Worm (Caenorhabditis elegans): ENCODE results near the gene gsp-1.
A peak's percentile ranks its signal among the peaks of the same experiment; 100 is the strongest.

gsp-1 gene

ce11 chrV:10708346-10708745 is 26.1 kb downstream of the gsp-1 start (continued):
- TF ChIP-seq nhr-20 (tag; optimal IDR thresholded peaks at IDR 0.05) (no peak), alr-1 (tag; optimal IDR thresholded peaks at IDR 0.05; ENCODE audit: borderline replicate concordance) (no peak), unc-30 (tag; optimal IDR thresholded peaks at IDR 0.05) (no peak), egl-27 (tag; optimal IDR thresholded peaks at IDR 0.05) (no peak), zip-4 (GFP tag; optimal IDR thresholded peaks at IDR 0.05) (no peak), snpc-4 (tag; optimal IDR thresholded peaks at IDR 0.05) (no peak)

DNA sequence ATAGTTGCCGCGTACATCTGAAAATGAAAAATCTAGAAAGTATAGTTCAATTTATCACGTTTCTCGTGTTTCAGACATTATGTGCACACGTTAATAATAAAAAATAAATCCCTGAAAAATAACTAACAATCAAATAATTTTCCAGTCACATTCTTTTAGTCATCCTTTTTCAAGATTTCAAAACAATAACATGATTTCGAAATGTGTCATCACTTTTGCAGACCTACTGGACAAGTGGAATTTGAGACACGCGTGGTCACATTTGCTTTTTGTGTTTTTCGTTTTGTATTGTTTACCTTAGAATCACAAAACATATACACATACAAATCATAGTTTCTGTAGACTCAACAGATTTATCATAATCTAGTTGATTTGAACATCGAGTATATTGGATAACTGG is 27.2 kb downstream of the gsp-1 start:
- TF ChIP-seq nhr-47 (tag; optimal IDR thresholded peaks at IDR 0.05) (no peak), fkh-10 (GFP tag; optimal IDR thresholded peaks at IDR 0.05) (no peak), nhr-85 (tag) (peak; percentile 45), tlp-1 (tag; optimal IDR thresholded peaks at IDR 0.05) (no peak), skn-1 (tag; optimal IDR thresholded peaks at IDR 0.05) (peak; percentile 99), ets-5 (GFP tag; IDR thresholded peaks at IDR 0.05) (no peak), efl-1 (optimal IDR thresholded peaks at IDR 0.05) (no peak), efl-1 (GFP tag; optimal IDR thresholded peaks at IDR 0.05 in 1 of 2) (peak in 1 of 2 experiments; percentile 4), nhr-237 (tag; optimal IDR thresholded peaks at IDR 0.05) (no peak), unc-62 (GFP tag; optimal IDR thresholded peaks at IDR 0.05) (no peak), hpl-2 (GFP tag; optimal IDR thresholded peaks at IDR 0.05) (no peak), F16B12.6 (tag; optimal IDR thresholded peaks at IDR 0.05) (no peak), lin-15B (tag; optimal IDR thresholded peaks at IDR 0.05) (no peak), ztf-11 (tag; optimal IDR thresholded peaks at IDR 0.05) (no peak), nhr-28 (tag; optimal IDR thresholded peaks at IDR 0.05) (peak; percentile 4), C04F5.9 (tag; optimal IDR thresholded peaks at IDR 0.05) (no peak), nhr-19 (GFP tag; conservative IDR thresholded peaks at IDR 0.05) (no peak), nhr-12 (tag; optimal IDR thresholded peaks at IDR 0.05) (no peak), pag-3 (tag; optimal IDR thresholded peaks at IDR 0.05; ENCODE audit: borderline replicate concordance, insufficient read depth) (no peak)

DNA sequence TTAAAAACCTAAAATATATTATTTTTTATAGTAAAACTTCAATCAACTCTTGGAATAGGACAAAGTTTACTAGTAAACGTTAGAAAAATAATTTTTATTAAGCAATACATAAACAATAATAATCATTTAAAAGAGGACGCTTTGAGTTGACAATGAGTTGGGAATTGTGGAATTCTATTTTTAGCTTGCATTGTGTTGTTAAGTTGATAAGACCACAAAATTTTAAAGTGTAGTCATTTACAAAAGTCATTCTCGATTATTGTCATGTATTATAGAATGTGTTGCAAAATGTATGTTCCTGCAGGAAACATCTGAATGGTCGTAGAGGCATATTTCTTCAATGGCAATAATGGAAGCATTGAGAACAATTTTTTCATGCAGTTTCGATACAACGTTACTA is 28.8 kb downstream of the gsp-1 start:
- TF ChIP-seq ceh-82 (tag; optimal IDR thresholded peaks at IDR 0.05) (no peak), hlh-17 (GFP tag; optimal IDR thresholded peaks at IDR 0.05; ENCODE audit: borderline replicate concordance) (no peak), lsy-2 (tag; optimal IDR thresholded peaks at IDR 0.05) (no peak), zip-4 (GFP tag; optimal IDR thresholded peaks at IDR 0.05) (no peak), nhr-76 (tag; optimal IDR thresholded peaks at IDR 0.05) (no peak), efl-1 (optimal IDR thresholded peaks at IDR 0.05) (no peak), efl-1 (GFP tag; optimal IDR thresholded peaks at IDR 0.05 in 1 of 2) (peak in 1 of 2 experiments; percentile 50), sup-37 (GFP tag; optimal IDR thresholded peaks at IDR 0.05) (no peak), efl-3 (GFP tag; optimal IDR thresholded peaks at IDR 0.05) (no peak), nhr-71 (tag; optimal IDR thresholded peaks at IDR 0.05) (no peak), nhr-77 (tag; optimal IDR thresholded peaks at IDR 0.05) (no peak), elt-2 (tag; optimal IDR thresholded peaks at IDR 0.05) (peak; percentile 16), nhr-12 (tag; optimal IDR thresholded peaks at IDR 0.05) (no peak)

DNA sequence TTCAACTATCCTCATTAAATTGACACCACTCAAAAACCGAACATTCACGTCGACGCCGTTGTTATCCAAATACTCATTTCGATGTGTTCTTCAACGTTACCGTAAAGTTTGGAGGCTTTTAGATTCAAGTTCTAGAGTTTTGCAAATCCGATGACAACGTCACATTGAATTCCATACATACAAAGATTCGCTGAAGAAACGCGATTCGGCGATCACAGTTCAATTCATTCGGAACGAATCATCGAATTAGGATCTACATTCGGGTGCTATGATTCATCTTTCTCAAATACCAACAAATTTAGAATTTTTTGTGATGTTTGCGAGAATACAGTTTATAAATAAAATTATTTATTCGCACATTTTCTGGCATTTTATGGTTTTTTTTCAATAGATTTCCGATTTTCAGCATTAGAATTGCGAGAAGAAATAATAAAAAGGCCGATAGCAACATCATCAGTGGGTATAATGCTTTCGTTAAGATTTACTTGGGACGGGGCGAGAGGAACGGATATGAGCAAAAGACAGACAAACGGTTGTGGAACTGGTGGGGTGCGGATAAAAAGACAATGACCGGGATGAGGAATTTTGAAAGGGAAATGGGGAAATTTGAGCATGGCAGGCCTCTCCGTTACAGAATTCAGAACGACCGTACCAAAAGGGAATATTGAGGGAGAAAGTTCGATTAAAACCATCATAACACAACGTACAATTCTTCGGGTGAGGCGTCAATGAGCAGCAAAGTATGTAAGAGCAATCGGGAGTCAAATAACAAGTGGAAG is 29.8 kb downstream of the gsp-1 start:
- TF ChIP-seq mep-1 (tag; optimal IDR thresholded peaks at IDR 0.05) (peak; percentile 0), efl-1 (optimal IDR thresholded peaks at IDR 0.05) (peak; percentile 3 to 6), efl-1 (GFP tag; optimal IDR thresholded peaks at IDR 0.05 in 1 of 2) (peak in 1 of 2 experiments; percentile 73), elt-3 (tag; optimal IDR thresholded peaks at IDR 0.05) (peak in 1 of 6 experiments; percentile 10), jun-1 (tag; optimal IDR thresholded peaks at IDR 0.05) (peak; percentile 4), nhr-237 (tag; optimal IDR thresholded peaks at IDR 0.05) (no peak), snpc-4 (tag; optimal IDR thresholded peaks at IDR 0.05) (no peak), nhr-71 (tag; optimal IDR thresholded peaks at IDR 0.05) (peak; percentile 4), F16B12.6 (tag; optimal IDR thresholded peaks at IDR 0.05) (no peak), unc-130 (tag; optimal IDR thresholded peaks at IDR 0.05) (peak; percentile 7), blmp-1 (tag; optimal IDR thresholded peaks at IDR 0.05) (peak; percentile 56), pax-3 (tag; optimal IDR thresholded peaks at IDR 0.05) (no peak), lin-14 (GFP tag; optimal IDR thresholded peaks at IDR 0.05) (peak; percentile 39), tbx-2 (tag; optimal IDR thresholded peaks at IDR 0.05) (peak; percentile 39), lin-35 (GFP tag; optimal IDR thresholded peaks at IDR 0.05) (peak in 1 of 2 experiments; percentile 39), lir-3 (tag; optimal IDR thresholded peaks at IDR 0.05; ENCODE audit: poor library complexity) (no peak), aly-2 (tag; optimal IDR thresholded peaks at IDR 0.05) (peak; percentile 74), sox-4 (tag; optimal IDR thresholded peaks at IDR 0.05) (peak; percentile 40), ama-1 (optimal IDR thresholded peaks at IDR 0.05) (peak; percentile 52)

Measured in whole organism, L1 larva.